Fruit fly (Drosophila melanogaster) whole organism, prepupa: Measurements from ENCODE around the gene Pdf.
A peak's percentile ranks its signal among the peaks of the same experiment; 100 is the strongest.

Source experiments
- CG6163 ChIP-seq: fragments of 200-800 bp; sonication (Bioruptor generic); IDR thresholded peaks from 3 replicates; pipeline ENCODE4 v1.3.6; 2022; ENCODE audit warnings: missing biosample characterization, missing genetic modification characterization
- CG6854 ChIP-seq: fragments of 200-800 bp; sonication (Bioruptor generic); optimal IDR thresholded peaks from 2 replicates; lab custom pipeline; 2017; ENCODE audit warnings: missing biosample characterization, mild to moderate bottlenecking, missing genetic modification characterization
- CG8319 ChIP-seq: fragments of 200-800 bp; sonication (Bioruptor generic); optimal IDR thresholded peaks from 3 replicates; lab custom pipeline; 2016; ENCODE audit warnings: missing biosample characterization, missing genetic modification characterization
- Hr4 ChIP-seq: fragments of 200-800 bp; sonication (Bioruptor generic); optimal IDR thresholded peaks from 3 replicates; lab custom pipeline; 2016; ENCODE audit warnings: missing biosample characterization, missing genetic modification characterization
- fd85E ChIP-seq: fragments of 200-800 bp; sonication (Bioruptor generic); optimal IDR thresholded peaks from 3 replicates; lab custom pipeline; 2016; ENCODE audit warnings: missing biosample characterization, missing genetic modification characterization

DNA sequence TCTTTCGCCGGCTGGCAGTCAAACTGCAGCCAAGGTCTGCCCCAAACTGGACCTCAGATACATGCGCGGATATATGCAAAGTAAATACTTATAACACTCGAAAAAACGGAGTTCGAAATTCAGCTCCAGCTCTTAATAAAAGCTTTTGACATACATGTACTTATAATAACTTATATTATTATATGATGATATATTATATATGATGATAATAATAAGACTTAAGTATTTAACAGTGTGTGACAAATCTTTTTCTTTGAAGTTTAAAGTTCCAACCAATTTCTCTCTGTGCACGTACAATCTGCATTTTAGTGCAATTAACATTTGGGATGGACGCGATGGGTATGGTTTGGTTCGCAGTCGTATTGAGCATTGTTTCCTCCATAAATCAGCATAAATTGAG, 26.3 kb downstream of the Pdf start:
- TF ChIP-seq fd85E (GFP tag; lab: Kevin White, UChicago) (no peak), CG6854 (GFP tag; lab: Kevin White, UChicago) (no peak), Hr4 (GFP tag; lab: Kevin White, UChicago) (no peak), CG6163 (GFP tag; lab: Robert Waterston, UW) (no peak), CG8319 (GFP tag; lab: Kevin White, UChicago) (peak; percentile 47)
